Fruit fly (Drosophila melanogaster) whole organism, embryonic: ENCODE measurements around the gene heph.
A peak's percentile ranks its signal among the peaks of the same experiment; 100 is the strongest.

Source experiments
- Atf-2 ChIP-seq: fragments of 200-800 bp; sonication (Bioruptor generic); optimal IDR thresholded peaks from 2 replicates; lab custom pipeline; 2016; ENCODE audit warnings: missing biosample characterization, missing genetic modification characterization
- Awh ChIP-seq: fragments of 200-800 bp; sonication (Bioruptor generic); IDR thresholded peaks from 2 replicates; pipeline ENCODE4, ENCODE4 v1.3.6; 2022; ENCODE audit warnings: missing biosample characterization, missing genetic modification characterization
- C15 ChIP-seq: fragments of 200-800 bp; sonication (Bioruptor generic); IDR thresholded peaks from 3 replicates; pipeline ENCODE4 v1.3.6; 2022; ENCODE audit warnings: missing biosample characterization, missing genetic modification characterization
- CG11085 ChIP-seq: fragments of 200-800 bp; sonication (Bioruptor generic); IDR thresholded peaks from 2 replicates; pipeline ENCODE4 v1.3.6; 2022; ENCODE audit warnings: missing biosample characterization, missing genetic modification characterization
- CG11504 ChIP-seq: fragments of 200-800 bp; sonication (Bioruptor generic); optimal IDR thresholded peaks from 3 replicates; lab custom pipeline; 2019; ENCODE audit warnings: missing biosample characterization, mild to moderate bottlenecking, missing genetic modification characterization, moderate library complexity
- CG11696 ChIP-seq: fragments of 200-800 bp; sonication (Bioruptor generic); IDR thresholded peaks from 2 replicates; pipeline ENCODE4 v1.3.6; 2022; ENCODE audit warnings: missing biosample characterization, missing genetic modification characterization
- CG12219 ChIP-seq: fragments of 200-800 bp; sonication (Bioruptor generic); optimal IDR thresholded peaks from 3 replicates; lab custom pipeline; 2018; ENCODE audit warnings: missing biosample characterization, mild to moderate bottlenecking, missing genetic modification characterization
- CG12299 ChIP-seq: fragments of 200-800 bp; sonication (Bioruptor generic); optimal IDR thresholded peaks from 2 replicates; lab custom pipeline; 2018; ENCODE audit warnings: missing biosample characterization, mild to moderate bottlenecking, missing genetic modification characterization
- CG15073 ChIP-seq: fragments of 200-800 bp; sonication (Bioruptor generic); optimal IDR thresholded peaks from 2 replicates; lab custom pipeline; 2016; ENCODE audit warnings: missing biosample characterization, missing genetic modification characterization
- CG17328 ChIP-seq: fragments of 200-800 bp; sonication (Bioruptor generic); IDR thresholded peaks from 2 replicates; pipeline ENCODE4 v1.3.6; 2022; ENCODE audit warnings: missing biosample characterization, missing genetic modification characterization
- CG2120 ChIP-seq: fragments of 200-800 bp; sonication (Bioruptor generic); optimal IDR thresholded peaks from 3 replicates; lab custom pipeline; 2016; ENCODE audit warnings: missing biosample characterization, missing genetic modification characterization
- CG3065 ChIP-seq: fragments of 200-800 bp; sonication (Bioruptor generic); optimal IDR thresholded peaks from 2 replicates; lab custom pipeline; 2016; ENCODE audit warnings: missing biosample characterization, missing genetic modification characterization
- CG4424 ChIP-seq: fragments of 200-800 bp; sonication (Bioruptor generic); optimal IDR thresholded peaks from 3 replicates; lab custom pipeline; 2016; ENCODE audit warnings: missing biosample characterization, missing genetic modification characterization
- CG5245 ChIP-seq: fragments of 200-800 bp; sonication (Bioruptor generic); optimal IDR thresholded peaks from 3 replicates; lab custom pipeline; 2016; ENCODE audit warnings: missing biosample characterization, missing genetic modification characterization
- CG6854 ChIP-seq: fragments of 200-800 bp; sonication (Bioruptor generic); optimal IDR thresholded peaks from 3 replicates; lab custom pipeline; 2017; ENCODE audit warnings: missing biosample characterization, mild to moderate bottlenecking, missing genetic modification characterization
- CG7786 ChIP-seq: fragments of 200-800 bp; sonication (Bioruptor generic); optimal IDR thresholded peaks from 2 replicates; lab custom pipeline; 2016; ENCODE audit warnings: missing biosample characterization, missing genetic modification characterization
- CG8290 ChIP-seq, 3 experiments: fragments of 200-800 bp; sonication (Bioruptor generic); optimal IDR thresholded peaks; 2 replicates each; lab custom pipeline; 2016 to 2019; ENCODE audit warnings: missing biosample characterization in 3 of 3, missing genetic modification characterization in 3 of 3, mild to moderate bottlenecking in 2 of 3, moderate library complexity in 1 of 3
- CG8388 ChIP-seq: fragments of 200-800 bp; sonication (Bioruptor generic); optimal IDR thresholded peaks from 2 replicates; lab custom pipeline; 2019; ENCODE audit warnings: missing biosample characterization, mild to moderate bottlenecking, missing genetic modification characterization, moderate library complexity
- CG9817 ChIP-seq: fragments of 200-800 bp; sonication (Bioruptor generic); optimal IDR thresholded peaks from 2 replicates; lab custom pipeline; 2018; ENCODE audit warnings: missing biosample characterization, mild to moderate bottlenecking, missing genetic modification characterization, moderate library complexity
- Dfd ChIP-seq, 2 experiments: fragments of >200 bp; optimal IDR thresholded peaks; 2 replicates each; lab custom pipeline; 2017; ENCODE audit warnings: missing biosample characterization in 2 of 2, missing genetic modification characterization in 2 of 2
- Ets65A ChIP-seq: fragments of 200-800 bp; sonication (Bioruptor generic); peaks from one replicate; lab custom pipeline; 2016; ENCODE audit warnings: missing biosample characterization, missing genetic modification characterization
- Fer2 ChIP-seq: fragments of 200-800 bp; sonication (Bioruptor generic); optimal IDR thresholded peaks from 2 replicates; lab custom pipeline; 2018; ENCODE audit warnings: missing biosample characterization, mild to moderate bottlenecking, missing genetic modification characterization, moderate library complexity
- Fer3 ChIP-seq: fragments of 200-800 bp; sonication (Bioruptor generic); optimal IDR thresholded peaks from 2 replicates; lab custom pipeline; 2018; ENCODE audit warnings: missing biosample characterization, mild to moderate bottlenecking, missing genetic modification characterization, moderate library complexity
- Jarid2 ChIP-seq: fragments of 200-800 bp; sonication (Bioruptor generic); optimal IDR thresholded peaks from 3 replicates; lab custom pipeline; 2017; ENCODE audit warnings: mild to moderate bottlenecking, missing biosample characterization, missing genetic modification reagents, missing genetic modification characterization
- Meics ChIP-seq: fragments of 200-800 bp; sonication (Bioruptor generic); optimal IDR thresholded peaks from 2 replicates; lab custom pipeline; 2017; ENCODE audit warnings: missing biosample characterization, mild to moderate bottlenecking, missing genetic modification characterization
- NC2α ChIP-seq: fragments of 200-800 bp; sonication (Bioruptor generic); optimal IDR thresholded peaks from 2 replicates; lab custom pipeline; 2016; ENCODE audit warnings: missing biosample characterization, missing genetic modification characterization
- NFAT ChIP-seq: fragments of 200-800 bp; sonication (Bioruptor generic); IDR thresholded peaks from 2 replicates; pipeline ENCODE4 v1.3.6; 2022; ENCODE audit warnings: missing biosample characterization, missing genetic modification characterization
- NK7.1 ChIP-seq: fragments of 200-800 bp; sonication (Bioruptor generic); optimal IDR thresholded peaks from 3 replicates; lab custom pipeline; 2016; ENCODE audit warnings: missing biosample characterization, missing genetic modification characterization
- Ptx1 ChIP-seq: fragments of 200-800 bp; sonication (Bioruptor generic); IDR thresholded peaks from 2 replicates; pipeline ENCODE4 v1.3.6; 2022; ENCODE audit warnings: missing biosample characterization, missing genetic modification characterization
- Sry-β ChIP-seq: fragments of 200-800 bp; sonication (Bioruptor generic); optimal IDR thresholded peaks from 2 replicates; lab custom pipeline; 2018; ENCODE audit warnings: missing biosample characterization, mild to moderate bottlenecking, missing genetic modification characterization, moderate library complexity
- Ssrp ChIP-seq: fragments of 200-800 bp; sonication (Bioruptor generic); optimal IDR thresholded peaks from 2 replicates; lab custom pipeline; 2018; ENCODE audit warnings: missing biosample characterization, mild to moderate bottlenecking, missing genetic modification characterization, moderate library complexity
- Taf1 ChIP-seq: fragments of 200-800 bp; sonication (Bioruptor generic); IDR thresholded peaks from 2 replicates; pipeline ENCODE4 v1.3.6; 2022; ENCODE audit warnings: missing biosample characterization, missing genetic modification characterization
- Usf ChIP-seq: fragments of 200-800 bp; sonication (Bioruptor generic); optimal IDR thresholded peaks from 2 replicates; lab custom pipeline; 2017; ENCODE audit warnings: missing genotype, missing biosample characterization, missing genetic modification characterization
- aop ChIP-seq: fragments of 200-800 bp; sonication (Bioruptor generic); IDR thresholded peaks from 2 replicates; pipeline ENCODE4 v1.3.6; 2022; ENCODE audit warnings: missing biosample characterization, missing genetic modification characterization
- ase ChIP-seq: fragments of 200-800 bp; sonication (Bioruptor generic); IDR thresholded peaks from 3 replicates; pipeline ENCODE4 v1.3.6; 2022; ENCODE audit warnings: missing biosample characterization, missing genetic modification characterization
- bbx ChIP-seq: fragments of 200-800 bp; sonication (Bioruptor generic); IDR thresholded peaks from 2 replicates; pipeline ENCODE4 v1.3.6; 2022; ENCODE audit warnings: missing biosample characterization, missing genetic modification characterization; ENCODE audit not compliant: partially characterized antibody
- bigmax ChIP-seq: fragments of 200-800 bp; sonication (Bioruptor generic); optimal IDR thresholded peaks from 2 replicates; lab custom pipeline; 2018; ENCODE audit warnings: missing biosample characterization, mild to moderate bottlenecking, missing genetic modification characterization
- eve ChIP-seq, 2 experiments: fragments of >200 bp; optimal IDR thresholded peaks; 2 replicates each; lab custom pipeline; 2017; ENCODE audit warnings: missing biosample characterization in 2 of 2, missing genetic modification characterization in 2 of 2
- gsb-n ChIP-seq: fragments of 200-800 bp; sonication (Bioruptor generic); optimal IDR thresholded peaks from 3 replicates; lab custom pipeline; 2018; ENCODE audit warnings: missing biosample characterization, mild to moderate bottlenecking, missing genetic modification characterization
- hkb ChIP-seq, 2 experiments: fragments of 200-800 bp in 1 of 2; fragments of >200 bp in 1 of 2; sonication (Bioruptor generic) in 1 of 2; IDR thresholded peaks in 1 of 2; optimal IDR thresholded peaks in 1 of 2; 2 replicates each; pipeline versions ENCODE4 v1.3.6 to Lab custom; 2017 to 2022; ENCODE audit warnings: missing biosample characterization in 1 of 2, missing genetic modification characterization in 1 of 2
- ken ChIP-seq: fragments of 200-800 bp; sonication (Bioruptor generic); IDR thresholded peaks from 3 replicates; pipeline ENCODE4 v1.3.6; 2022; ENCODE audit warnings: missing biosample characterization, missing genetic modification characterization
- lilli ChIP-seq: fragments of 200-800 bp; sonication (Bioruptor generic); optimal IDR thresholded peaks from 3 replicates; lab custom pipeline; 2016; ENCODE audit warnings: missing biosample characterization, missing genetic modification characterization
- nmo ChIP-seq: fragments of 200-800 bp; sonication (Bioruptor generic); optimal IDR thresholded peaks from 2 replicates; lab custom pipeline; 2018; ENCODE audit warnings: missing biosample characterization, mild to moderate bottlenecking, missing genetic modification characterization, moderate library complexity
- onecut ChIP-seq: fragments of 200-800 bp; sonication (Bioruptor generic); IDR thresholded peaks from 2 replicates; pipeline ENCODE4 v1.3.6; 2022; ENCODE audit warnings: missing biosample characterization, missing genetic modification characterization
- pb ChIP-seq: fragments of 200-800 bp; sonication (Bioruptor generic); optimal IDR thresholded peaks from 3 replicates; lab custom pipeline; 2016; ENCODE audit warnings: missing biosample characterization, missing genetic modification characterization
- scrt ChIP-seq: fragments of 200-800 bp; sonication (Bioruptor generic); optimal IDR thresholded peaks from 2 replicates; lab custom pipeline; 2018; ENCODE audit warnings: missing biosample characterization, mild to moderate bottlenecking, missing genetic modification characterization, moderate library complexity
- sens ChIP-seq: fragments of 200-800 bp; sonication (Bioruptor generic); peaks from one replicate; lab custom pipeline; 2016; ENCODE audit warnings: missing biosample characterization, missing genetic modification characterization
- slbo ChIP-seq: fragments of 200-800 bp; sonication (Bioruptor generic); IDR thresholded peaks from 2 replicates; pipeline ENCODE4 v1.3.6; 2022; ENCODE audit warnings: missing biosample characterization, missing genetic modification characterization
- stwl ChIP-seq: fragments of 200-800 bp; sonication (Bioruptor generic); optimal IDR thresholded peaks from 3 replicates; lab custom pipeline; 2018; ENCODE audit warnings: missing biosample characterization, mild to moderate bottlenecking, missing genetic modification characterization, moderate library complexity
- tio ChIP-seq: fragments of 200-800 bp; sonication (Bioruptor generic); optimal IDR thresholded peaks from 2 replicates; lab custom pipeline; 2017; ENCODE audit warnings: missing biosample characterization, missing genetic modification characterization, inconsistent platforms
- wor ChIP-seq: fragments of 200-800 bp; sonication (Bioruptor generic); IDR thresholded peaks from 2 replicates; pipeline ENCODE4 v1.3.6; 2022; ENCODE audit warnings: missing biosample characterization, missing genetic modification characterization

heph gene

DNA sequence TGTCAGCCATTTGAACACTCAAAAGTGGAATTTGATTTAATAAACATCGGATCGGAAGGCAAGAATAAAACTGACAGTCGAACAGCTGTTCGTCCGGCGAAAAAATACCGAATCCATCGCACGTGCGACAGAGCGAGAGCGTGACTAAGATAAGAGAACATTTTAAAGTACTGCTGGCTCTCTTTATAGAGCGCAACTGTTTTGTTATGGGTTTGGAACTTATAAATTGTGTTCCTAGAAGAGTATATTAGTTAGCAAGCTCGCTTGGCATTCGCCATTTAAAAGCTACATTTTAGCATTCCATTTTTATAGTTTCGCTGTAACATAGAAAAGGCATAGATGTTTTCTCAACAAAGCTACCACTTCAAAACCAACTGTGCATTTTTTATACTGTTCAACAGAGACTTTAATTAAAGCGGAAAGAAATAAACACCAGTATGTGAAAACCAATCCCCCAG is 205.2 kb downstream of the heph start, which contains the start of gene Rift (continued):
- TF ChIP-seq CG11085 (GFP tag; lab: Robert Waterston, UW) = no peak
- TF ChIP-seq gsb-n = peak; percentile 1
- TF ChIP-seq pb = no peak
- peak; percentile 64 for TF ChIP-seq slbo (GFP tag; lab: Robert Waterston, UW)
- no peak for TF ChIP-seq CG8290 (GFP tag; optimal IDR thresholded peaks at IDR 0.05; lab: Kevin White, UChicago)
- TF ChIP-seq CG8290 (tag; optimal IDR thresholded peaks at IDR 0.05; lab: Kevin White, UChicago) = peak in 1 of 2 experiments; percentile 56
- no peak for TF ChIP-seq CG15073
- TF ChIP-seq Sry-β = no peak
- TF ChIP-seq NFAT (GFP tag; lab: Robert Waterston, UW) = peak; percentile 45; the same call in 1 of the 2 replicates
- TF ChIP-seq CG2120 = peak; percentile 54
- TF ChIP-seq ase (GFP tag; lab: Robert Waterston, UW) = no peak
- TF ChIP-seq Fer3 (tag; lab: Kevin White, UChicago) = peak; percentile 51
- TF ChIP-seq CG12219 (GFP tag; lab: Kevin White, UChicago) = peak; percentile 7
- no peak for TF ChIP-seq C15 (GFP tag; lab: Robert Waterston, UW)
- TF ChIP-seq bigmax = no peak
- TF ChIP-seq lilli (GFP tag; lab: Kevin White, UChicago) = peak; percentile 19
- no peak for TF ChIP-seq eve (GFP tag; optimal IDR thresholded peaks at IDR 0.05; lab: Kevin White, UChicago)
- no peak for TF ChIP-seq NC2α
- TF ChIP-seq CG8388 = peak; percentile 36
- TF ChIP-seq nmo = peak; percentile 28
- TF ChIP-seq Dfd (GFP tag; optimal IDR thresholded peaks at IDR 0.05; lab: Kevin White, UChicago) = no peak
- TF ChIP-seq CG11696 (GFP tag; lab: Robert Waterston, UW) = no peak
- no peak for TF ChIP-seq wor
- no peak for TF ChIP-seq CG7786 (GFP tag; lab: Kevin White, UChicago)
- TF ChIP-seq Ptx1 = peak; percentile 55
- TF ChIP-seq hkb (optimal IDR thresholded peaks at IDR 0.05; lab: Kevin White, UChicago) = no peak
- peak; percentile 78 for TF ChIP-seq hkb (GFP tag; IDR thresholded peaks at IDR 0.05; lab: Robert Waterston, UW)
- peak; percentile 15 for TF ChIP-seq Ssrp (tag; lab: Kevin White, UChicago)
- no peak for TF ChIP-seq Taf1 (GFP tag; lab: Robert Waterston, UW)
- no peak for TF ChIP-seq sens (GFP tag; lab: Kevin White, UChicago)
- peak; percentile 6; the same call in 1 of the 2 replicates for TF ChIP-seq onecut
- no peak for TF ChIP-seq Awh (GFP tag; lab: Robert Waterston, UW)
- no peak for TF ChIP-seq CG4424 (GFP tag; lab: Kevin White, UChicago)
- no peak for TF ChIP-seq CG3065
- no peak for TF ChIP-seq Jarid2 (GFP tag; lab: Kevin White, UChicago)
- TF ChIP-seq Ets65A = no peak
- no peak for TF ChIP-seq Usf (GFP tag; lab: Kevin White, UChicago)
- TF ChIP-seq CG17328 (GFP tag; lab: Robert Waterston, UW) = no peak
- TF ChIP-seq CG5245 (GFP tag; lab: Kevin White, UChicago) = no peak
- no peak for TF ChIP-seq aop (GFP tag; lab: Robert Waterston, UW)
- no peak for TF ChIP-seq Fer2
- no peak for TF ChIP-seq ken (GFP tag; lab: Robert Waterston, UW)
- peak; percentile 23 for TF ChIP-seq CG11504 (tag; lab: Kevin White, UChicago)
- peak; percentile 29 for TF ChIP-seq Meics (GFP tag; lab: Kevin White, UChicago)
- TF ChIP-seq stwl (tag; lab: Kevin White, UChicago) = peak; percentile 16
- peak; percentile 40 for TF ChIP-seq CG12299 (tag; lab: Kevin White, UChicago)
- TF ChIP-seq CG6854 (GFP tag; lab: Kevin White, UChicago) = no peak
- TF ChIP-seq bbx (GFP tag; lab: Robert Waterston, UW) = no peak
- TF ChIP-seq scrt (GFP tag; lab: Kevin White, UChicago) = no peak
- no peak for TF ChIP-seq NK7.1 (GFP tag; lab: Kevin White, UChicago)
- peak; percentile 28 for TF ChIP-seq CG9817
- TF ChIP-seq Atf-2 (GFP tag; lab: Kevin White, UChicago) = no peak
- no peak for TF ChIP-seq tio (GFP tag; lab: Kevin White, UChicago)
